Worm (Caenorhabditis elegans) whole organism, L1 larva: ENCODE measurements around the gene W01A11.7.
A peak's percentile ranks its signal among the peaks of the same experiment; 100 is the strongest.

Experiments used
- C16A3.4 ChIP-seq: fragments of 150-350 bp; optimal IDR thresholded peaks from 2 replicates; lab custom pipeline; 2014; ENCODE audit warnings: missing biosample characterization, missing genetic modification characterization
- F16B12.6 ChIP-seq: fragments of 150-350 bp; optimal IDR thresholded peaks from 2 replicates; lab custom pipeline; 2014; ENCODE audit warnings: missing biosample characterization, missing genetic modification characterization
- Y116A8C.19 ChIP-seq: sonication (generic microtip); optimal IDR thresholded peaks from 2 replicates; lab custom pipeline; 2016; ENCODE audit warnings: missing compliant biosample characterization, missing genetic modification characterization, borderline replicate concordance
- aly-2 ChIP-seq: fragments of 150-350 bp; optimal IDR thresholded peaks from 2 replicates; lab custom pipeline; 2014; ENCODE audit warnings: missing biosample characterization, missing genetic modification characterization
- ama-1 ChIP-seq: fragments of 150-350 bp; optimal IDR thresholded peaks from 2 replicates; lab custom pipeline; 2014
- ceh-8 ChIP-seq: fragments of 200-800 bp; sonication (Bioruptor generic); optimal IDR thresholded peaks from 2 replicates; lab custom pipeline; 2018; ENCODE audit warnings: mild to moderate bottlenecking, missing genetic modification characterization, moderate library complexity, missing compliant biosample characterization
- ceh-88 ChIP-seq: fragments of 200-800 bp; sonication (Bioruptor generic); IDR thresholded peaks from 2 replicates; pipeline ENCODE4 v1.3.6; 2022; ENCODE audit warnings: missing genetic modification characterization, missing compliant biosample characterization
- ceh-90 ChIP-seq: sonication (generic microtip); optimal IDR thresholded peaks from 2 replicates; lab custom pipeline; 2016; ENCODE audit warnings: missing genetic modification characterization, missing compliant biosample characterization
- dpl-1 ChIP-seq, 3 experiments: fragments of 150-350 bp in 2 of 3; sonication (generic microtip) in 1 of 3; optimal IDR thresholded peaks; 2 replicates each; lab custom pipeline; 2014 to 2017; ENCODE audit warnings: missing biosample characterization in 3 of 3, missing genetic modification characterization in 3 of 3, missing genetic modification reagents in 3 of 3
- egl-13 ChIP-seq: sonication (generic microtip); optimal IDR thresholded peaks from 2 replicates; lab custom pipeline; 2016; ENCODE audit warnings: missing genotype, missing genetic modification reagents, missing genetic modification characterization, missing compliant biosample characterization
- elt-2 ChIP-seq: sonication (generic microtip); optimal IDR thresholded peaks from 2 replicates; lab custom pipeline; 2016; ENCODE audit warnings: missing genetic modification characterization, mild to moderate bottlenecking, inconsistent platforms, missing compliant biosample characterization, missing genetic modification reagents
- elt-3 ChIP-seq, 6 experiments: fragments of 150-350 bp in 1 of 6; sonication (generic microtip); optimal IDR thresholded peaks; 2 replicates each; lab custom pipeline; 2017 to 2018; ENCODE audit warnings: missing biosample characterization in 6 of 6, missing genetic modification characterization in 6 of 6, inconsistent platforms in 1 of 6
- fkh-10 ChIP-seq: sonication (generic microtip); optimal IDR thresholded peaks from 2 replicates; lab custom pipeline; 2017; ENCODE audit warnings: missing biosample characterization, missing genetic modification reagents, missing genetic modification characterization
- fkh-8 ChIP-seq: sonication (generic microtip); optimal IDR thresholded peaks from 2 replicates; lab custom pipeline; 2016; ENCODE audit warnings: mild to moderate bottlenecking, missing genetic modification characterization, missing compliant biosample characterization
- fos-1 ChIP-seq: fragments of 150-350 bp; optimal IDR thresholded peaks from 2 replicates; lab custom pipeline; 2014; ENCODE audit warnings: missing biosample characterization, missing genetic modification characterization
- grh-1 ChIP-seq: fragments of 200-800 bp; sonication (Bioruptor generic); IDR thresholded peaks from 2 replicates; pipeline ENCODE4 v1.3.6; 2022; ENCODE audit warnings: missing genetic modification reagents, missing genetic modification characterization, missing compliant biosample characterization
- hlh-17 ChIP-seq: fragments of 200-800 bp; sonication (Bioruptor generic); optimal IDR thresholded peaks from 2 replicates; lab custom pipeline; 2018; ENCODE audit warnings: missing genetic modification characterization, mild to moderate bottlenecking, missing compliant biosample characterization, moderate library complexity, borderline replicate concordance
- hlh-4 ChIP-seq: sonication (generic microtip); optimal IDR thresholded peaks from 2 replicates; lab custom pipeline; 2016; ENCODE audit warnings: mild to moderate bottlenecking, missing genetic modification characterization, missing compliant biosample characterization
- hpl-2 ChIP-seq: fragments of 150-350 bp; optimal IDR thresholded peaks from 2 replicates; lab custom pipeline; 2014; ENCODE audit warnings: missing biosample characterization, missing genetic modification reagents, missing genetic modification characterization
- isw-1 ChIP-seq: fragments of 200-800 bp; sonication (Bioruptor generic); IDR thresholded peaks from 2 replicates; pipeline ENCODE4 v1.3.6; 2022; ENCODE audit warnings: missing genetic modification characterization, missing compliant biosample characterization
- jun-1 ChIP-seq: fragments of 150-350 bp; optimal IDR thresholded peaks from 2 replicates; lab custom pipeline; 2014; ENCODE audit warnings: missing biosample characterization, missing genetic modification reagents, missing genetic modification characterization
- lin-15B ChIP-seq: fragments of 150-350 bp; sonication (generic microtip); optimal IDR thresholded peaks from 3 replicates; lab custom pipeline; 2014; ENCODE audit warnings: missing biosample characterization, missing genetic modification characterization
- lin-39 ChIP-seq: fragments of 150-350 bp; optimal IDR thresholded peaks from 2 replicates; lab custom pipeline; 2014; ENCODE audit warnings: missing biosample characterization, missing genetic modification reagents, missing genetic modification characterization
- lsy-2 ChIP-seq, 2 experiments: fragments of 150-350 bp; optimal IDR thresholded peaks; 2 replicates each; lab custom pipeline; 2014; ENCODE audit warnings: missing biosample characterization in 2 of 2, missing genetic modification characterization in 2 of 2
- nhr-11 ChIP-seq: fragments of 150-350 bp; optimal IDR thresholded peaks from 2 replicates; lab custom pipeline; 2014; ENCODE audit warnings: missing biosample characterization, missing genetic modification characterization
- nhr-12 ChIP-seq: sonication (generic microtip); optimal IDR thresholded peaks from 2 replicates; lab custom pipeline; 2017; ENCODE audit warnings: missing biosample characterization, missing genetic modification characterization
- nhr-19 ChIP-seq: fragments of 200-800 bp; sonication (Bioruptor generic); conservative IDR thresholded peaks from 2 replicates; pipeline ENCODE4 v1.3.6; 2022; ENCODE audit warnings: missing genetic modification characterization, missing compliant biosample characterization
- nhr-20 ChIP-seq: sonication (generic microtip); optimal IDR thresholded peaks from 2 replicates; lab custom pipeline; 2016; ENCODE audit warnings: mild to moderate bottlenecking, missing genetic modification characterization, missing compliant biosample characterization
- nhr-237 ChIP-seq: fragments of 150-350 bp; optimal IDR thresholded peaks from 2 replicates; lab custom pipeline; 2014; ENCODE audit warnings: missing biosample characterization, missing genetic modification characterization
- nhr-47 ChIP-seq: sonication (generic microtip); optimal IDR thresholded peaks from 2 replicates; lab custom pipeline; 2016; ENCODE audit warnings: mild to moderate bottlenecking, missing genetic modification characterization, moderate library complexity, missing compliant biosample characterization
- nhr-71 ChIP-seq: sonication (generic microtip); optimal IDR thresholded peaks from 2 replicates; lab custom pipeline; 2016; ENCODE audit warnings: mild to moderate bottlenecking, missing genetic modification characterization, moderate library complexity, missing compliant biosample characterization
- nhr-76 ChIP-seq: sonication (generic microtip); optimal IDR thresholded peaks from 2 replicates; lab custom pipeline; 2017; ENCODE audit warnings: missing biosample characterization, missing genetic modification characterization
- nhr-77 ChIP-seq: fragments of 150-350 bp; optimal IDR thresholded peaks from 2 replicates; lab custom pipeline; 2014; ENCODE audit warnings: missing biosample characterization, missing genetic modification characterization
- nhr-84 ChIP-seq: sonication (generic microtip); optimal IDR thresholded peaks from 2 replicates; lab custom pipeline; 2017; ENCODE audit warnings: missing biosample characterization, missing genetic modification characterization
- nhr-90 ChIP-seq: sonication (generic microtip); optimal IDR thresholded peaks from 2 replicates; lab custom pipeline; 2016; ENCODE audit warnings: mild to moderate bottlenecking, missing genetic modification characterization, missing compliant biosample characterization; ENCODE audit not compliant: poor library complexity
- pag-3 ChIP-seq: sonication (generic microtip); optimal IDR thresholded peaks from 2 replicates; lab custom pipeline; 2017; ENCODE audit warnings: missing genetic modification characterization, mild to moderate bottlenecking, missing compliant biosample characterization, antibody characterized with exemption, borderline replicate concordance; ENCODE audit not compliant: insufficient read depth
- pqm-1 ChIP-seq: sonication (generic microtip); optimal IDR thresholded peaks from 3 replicates; lab custom pipeline; 2017; ENCODE audit warnings: missing biosample characterization, missing genetic modification characterization
- rnt-1 ChIP-seq: sonication (generic microtip); optimal IDR thresholded peaks from 2 replicates; lab custom pipeline; 2016; ENCODE audit warnings: mild to moderate bottlenecking, missing genetic modification characterization, moderate library complexity, missing compliant biosample characterization
- skn-1 ChIP-seq: fragments of 150-350 bp; optimal IDR thresholded peaks from 2 replicates; lab custom pipeline; 2014; ENCODE audit warnings: missing biosample characterization, missing genetic modification characterization
- snpc-4 ChIP-seq: fragments of 150-350 bp; optimal IDR thresholded peaks from 2 replicates; lab custom pipeline; 2014; ENCODE audit warnings: missing biosample characterization, missing genetic modification characterization
- snu-23 ChIP-seq: sonication (generic microtip); optimal IDR thresholded peaks from 2 replicates; lab custom pipeline; 2016; ENCODE audit warnings: missing genetic modification characterization, missing compliant biosample characterization
- sptf-1 ChIP-seq: fragments of 150-350 bp; optimal IDR thresholded peaks from 2 replicates; lab custom pipeline; 2014; ENCODE audit warnings: missing biosample characterization, missing genetic modification characterization
- sup-37 ChIP-seq: fragments of 200-800 bp; sonication (Bioruptor generic); optimal IDR thresholded peaks from 2 replicates; lab custom pipeline; 2018; ENCODE audit warnings: mild to moderate bottlenecking, missing genetic modification characterization, missing compliant biosample characterization
- tbx-2 ChIP-seq: sonication (generic microtip); optimal IDR thresholded peaks from 2 replicates; lab custom pipeline; 2016; ENCODE audit warnings: missing genetic modification characterization, missing compliant biosample characterization
- tlp-1 ChIP-seq: fragments of 150-350 bp; optimal IDR thresholded peaks from 2 replicates; lab custom pipeline; 2014; ENCODE audit warnings: missing biosample characterization, missing genetic modification characterization
- unc-130 ChIP-seq: fragments of 150-350 bp; optimal IDR thresholded peaks from 2 replicates; lab custom pipeline; 2017; ENCODE audit warnings: missing biosample characterization, missing genetic modification characterization, inconsistent platforms
- unc-30 ChIP-seq: sonication (generic microtip); optimal IDR thresholded peaks from 2 replicates; lab custom pipeline; 2017; ENCODE audit warnings: missing biosample characterization, missing genetic modification characterization
- unc-86 ChIP-seq: sonication (generic microtip); optimal IDR thresholded peaks from 2 replicates; lab custom pipeline; 2016; ENCODE audit warnings: missing genetic modification characterization, missing compliant biosample characterization
- unc-98 ChIP-seq: fragments of 200-800 bp; sonication (Bioruptor generic); IDR thresholded peaks from 2 replicates; pipeline ENCODE4 v1.3.6; 2022; ENCODE audit warnings: missing genetic modification characterization, missing compliant biosample characterization
- xbp-1 ChIP-seq: sonication (generic microtip); optimal IDR thresholded peaks from 2 replicates; lab custom pipeline; 2016; ENCODE audit warnings: missing genetic modification characterization, missing compliant biosample characterization
- zip-4 ChIP-seq: fragments of 200-800 bp; sonication (Bioruptor generic); optimal IDR thresholded peaks from 2 replicates; lab custom pipeline; 2018; ENCODE audit warnings: mild to moderate bottlenecking, missing genetic modification characterization, moderate library complexity, missing compliant biosample characterization
- ztf-11 ChIP-seq, 2 experiments: sonication (generic microtip); optimal IDR thresholded peaks; 2 replicates each; lab custom pipeline; 2016 to 2017; ENCODE audit warnings: missing genetic modification characterization in 2 of 2, missing biosample characterization in 1 of 2, missing compliant biosample characterization in 1 of 2
- ztf-4 ChIP-seq: fragments of 150-350 bp; optimal IDR thresholded peaks from 2 replicates; lab custom pipeline; 2014; ENCODE audit warnings: missing biosample characterization, missing genetic modification characterization

Gene W01A11.7

ce11 chrV:6551707-6552390 lies 46.7 kb upstream of the W01A11.7 start, which contains the start of gene twk-10:
Gene twk-10 (plus strand): TSS chrV:6552340.
- peak; percentile 45 for TF ChIP-seq rnt-1 (tag; lab: Kevin White, UChicago)
- no peak for TF ChIP-seq ceh-88 (GFP tag; lab: Robert Waterston, UW)
- TF ChIP-seq nhr-20: peak; percentile 47
- peak; percentile 44 for TF ChIP-seq nhr-19 (GFP tag; lab: Robert Waterston, UW)
- no peak for TF ChIP-seq unc-130
- peak; percentile 42 for TF ChIP-seq nhr-90 (tag; lab: Kevin White, UChicago)
- no peak for TF ChIP-seq lin-39 (tag; lab: Kevin White, UChicago)
- TF ChIP-seq sup-37 (GFP tag; lab: Kevin White, UChicago): no peak
- no peak for TF ChIP-seq pag-3 (tag; lab: Kevin White, UChicago)
- TF ChIP-seq tlp-1: no peak
- TF ChIP-seq tbx-2 (tag; lab: Kevin White, UChicago): no peak
- TF ChIP-seq fkh-10: no peak
- no peak for TF ChIP-seq hpl-2
- TF ChIP-seq xbp-1: peak; percentile 15
- peak in 1 of 6 experiments; percentile 10 for TF ChIP-seq elt-3 (tag; optimal IDR thresholded peaks at IDR 0.05; lab: Kevin White, UChicago)
- TF ChIP-seq isw-1: no peak
- no peak for TF ChIP-seq ama-1 (lab: Kevin White, UChicago)
- TF ChIP-seq nhr-12 (tag; lab: Kevin White, UChicago): no peak
- no peak for TF ChIP-seq ceh-90
- TF ChIP-seq nhr-71: no peak
- no peak for TF ChIP-seq unc-30 (tag; lab: Kevin White, UChicago)
- TF ChIP-seq unc-98: no peak
- TF ChIP-seq fkh-8: no peak
- no peak for TF ChIP-seq ceh-8
- TF ChIP-seq hlh-17: no peak
- peak; percentile 28 for TF ChIP-seq C16A3.4 (tag; lab: Kevin White, UChicago)
- TF ChIP-seq lin-15B (tag; lab: Kevin White, UChicago): no peak
- TF ChIP-seq hlh-4 (tag; lab: Kevin White, UChicago): no peak
- no peak for TF ChIP-seq F16B12.6 (tag; lab: Kevin White, UChicago)
- no peak for TF ChIP-seq elt-2
- no peak for TF ChIP-seq zip-4
- TF ChIP-seq Y116A8C.19: no peak
- TF ChIP-seq dpl-1 (GFP tag; optimal IDR thresholded peaks at IDR 0.05; lab: Kevin White, UChicago): peak in 1 of 3 experiments; percentile 35
- no peak for TF ChIP-seq nhr-11 (tag; lab: Kevin White, UChicago)
- peak; percentile 28 for TF ChIP-seq nhr-77
- TF ChIP-seq jun-1 (tag; lab: Kevin White, UChicago): no peak
- TF ChIP-seq snu-23 (GFP tag; lab: Kevin White, UChicago): peak; percentile 42
- no peak for TF ChIP-seq ztf-4 (tag; lab: Kevin White, UChicago)
- no peak for TF ChIP-seq sptf-1
- no peak for TF ChIP-seq nhr-237 (tag; lab: Kevin White, UChicago)
- TF ChIP-seq pqm-1 (tag; lab: Kevin White, UChicago): no peak
- TF ChIP-seq nhr-84: no peak
- TF ChIP-seq nhr-76 (tag; lab: Kevin White, UChicago): no peak
- TF ChIP-seq grh-1 (GFP tag; lab: Robert Waterston, UW): no peak
- no peak for TF ChIP-seq nhr-47 (tag; lab: Kevin White, UChicago)
- TF ChIP-seq egl-13 (tag; lab: Kevin White, UChicago): no peak
- no peak for TF ChIP-seq lsy-2 (tag; optimal IDR thresholded peaks at IDR 0.05; lab: Kevin White, UChicago)
- no peak for TF ChIP-seq aly-2 (tag; lab: Kevin White, UChicago)
- TF ChIP-seq snpc-4 (tag; lab: Kevin White, UChicago): no peak
- TF ChIP-seq unc-86: no peak
- TF ChIP-seq ztf-11 (tag; optimal IDR thresholded peaks at IDR 0.05; lab: Kevin White, UChicago): no peak
- TF ChIP-seq fos-1 (tag; lab: Kevin White, UChicago): no peak
- no peak for TF ChIP-seq skn-1 (tag; lab: Kevin White, UChicago)
